Worm (Caenorhabditis elegans) whole organism, young adult: ENCODE data around the gene best-13.

Experiments
- C06A6.2 ChIP-seq: fragments of 200-800 bp; sonication (Bioruptor generic); conservative IDR thresholded peaks from 2 replicates; pipeline ENCODE4 v1.3.6; 2022; ENCODE audit warnings: missing genetic modification characterization, missing compliant biosample characterization
- D2030.7 ChIP-seq: fragments of 200-800 bp; sonication (Bioruptor generic); IDR thresholded peaks from 2 replicates; pipeline ENCODE4 v1.3.6; 2022; ENCODE audit warnings: missing genetic modification reagents, missing genetic modification characterization, missing compliant biosample characterization
- F33H1.4 ChIP-seq: fragments of 200-800 bp; sonication (Bioruptor generic); IDR thresholded peaks from 2 replicates; pipeline ENCODE4 v1.3.6; 2022; ENCODE audit warnings: missing genetic modification reagents, missing genetic modification characterization, missing compliant biosample characterization
- F37B4.10 ChIP-seq: fragments of 200-800 bp; sonication (Bioruptor generic); IDR thresholded peaks from 2 replicates; pipeline ENCODE4 v1.3.6; 2022; ENCODE audit warnings: missing genetic modification characterization, missing compliant biosample characterization
- F49E8.2 ChIP-seq: sonication (generic microtip); optimal IDR thresholded peaks from 3 replicates; lab custom pipeline; 2017; ENCODE audit warnings: missing genetic modification characterization, mild to moderate bottlenecking, missing compliant biosample characterization, antibody characterized with exemption, moderate library complexity; ENCODE audit not compliant: insufficient read depth
- F55B11.4 ChIP-seq: sonication (generic microtip); optimal IDR thresholded peaks from 2 replicates; lab custom pipeline; 2016; ENCODE audit warnings: missing compliant biosample characterization, missing genetic modification characterization, borderline replicate concordance; ENCODE audit not compliant: insufficient read depth
- F57A8.1 ChIP-seq: fragments of 200-800 bp; sonication (Bioruptor generic); optimal IDR thresholded peaks from 2 replicates; lab custom pipeline; 2018; ENCODE audit warnings: mild to moderate bottlenecking, missing genetic modification characterization, moderate library complexity, missing compliant biosample characterization
- K12H6.12 ChIP-seq: fragments of 200-800 bp; sonication (Bioruptor generic); optimal IDR thresholded peaks from 2 replicates; lab custom pipeline; 2018; ENCODE audit warnings: mild to moderate bottlenecking, missing genetic modification characterization, missing compliant biosample characterization
- Y53F4B.3 ChIP-seq: fragments of 200-800 bp; sonication (Bioruptor generic); IDR thresholded peaks from 2 replicates; pipeline ENCODE4 v1.3.6; 2022; ENCODE audit warnings: missing genetic modification reagents, missing genetic modification characterization, missing compliant biosample characterization
- Y53G8AR.9 ChIP-seq: fragments of 200-800 bp; sonication (Bioruptor generic); conservative IDR thresholded peaks from 2 replicates; pipeline ENCODE4 v1.3.6; 2022; ENCODE audit warnings: missing genetic modification reagents, missing genetic modification characterization, missing compliant biosample characterization
- Y56A3A.18 ChIP-seq: fragments of 200-800 bp; sonication (Bioruptor generic); IDR thresholded peaks from 2 replicates; pipeline ENCODE4 v1.3.6; 2022; ENCODE audit warnings: missing genetic modification reagents, missing genetic modification characterization, missing compliant biosample characterization
- Y67H2A.10 ChIP-seq: fragments of 200-800 bp; sonication (Bioruptor generic); conservative IDR thresholded peaks from 2 replicates; pipeline ENCODE4 v1.3.6; 2022; ENCODE audit warnings: missing genetic modification reagents, missing genetic modification characterization, missing compliant biosample characterization
- aptf-2 ChIP-seq: fragments of 200-800 bp; sonication (Bioruptor generic); conservative IDR thresholded peaks from 2 replicates; pipeline ENCODE4 v1.3.6; 2022; ENCODE audit warnings: missing genetic modification reagents, missing genetic modification characterization, missing compliant biosample characterization
- atf-7 ChIP-seq: sonication (generic microtip); optimal IDR thresholded peaks from 2 replicates; lab custom pipeline; 2017; ENCODE audit warnings: mild to moderate bottlenecking, missing genetic modification characterization, missing compliant biosample characterization
- attf-5 ChIP-seq: fragments of 200-800 bp; sonication (Bioruptor generic); optimal IDR thresholded peaks from 2 replicates; lab custom pipeline; 2018; ENCODE audit warnings: mild to moderate bottlenecking, missing genetic modification characterization, missing compliant biosample characterization
- cebp-1 ChIP-seq, 2 experiments: fragments of 200-800 bp in 1 of 2; sonication (Bioruptor generic) in 1 of 2; sonication (generic microtip) in 1 of 2; IDR thresholded peaks in 1 of 2; optimal IDR thresholded peaks in 1 of 2; 2 replicates each; pipeline versions ENCODE4 v1.3.6 to Lab custom; 2017 to 2022; ENCODE audit warnings: missing compliant biosample characterization in 2 of 2, missing genetic modification characterization in 2 of 2, mild to moderate bottlenecking in 1 of 2, missing genetic modification reagents in 1 of 2, moderate library complexity in 1 of 2
- cebp-2 ChIP-seq: fragments of 200-800 bp; sonication (Bioruptor generic); IDR thresholded peaks from 2 replicates; pipeline ENCODE4 v1.3.6; 2022; ENCODE audit warnings: missing genetic modification characterization, missing compliant biosample characterization
- ceh-27 ChIP-seq: fragments of 200-800 bp; sonication (Bioruptor generic); optimal IDR thresholded peaks from 2 replicates; lab custom pipeline; 2018; ENCODE audit warnings: mild to moderate bottlenecking, missing genetic modification characterization, moderate library complexity, missing compliant biosample characterization
- die-1 ChIP-seq: sonication (generic microtip); optimal IDR thresholded peaks from 2 replicates; lab custom pipeline; 2016; ENCODE audit warnings: missing genotype, mild to moderate bottlenecking, missing genetic modification characterization, missing compliant biosample characterization
- egl-18 ChIP-seq: fragments of 200-800 bp; sonication (Bioruptor generic); IDR thresholded peaks from 2 replicates; pipeline ENCODE4 v1.3.6; 2022; ENCODE audit warnings: missing genetic modification reagents, missing genetic modification characterization, missing compliant biosample characterization
- gei-17 ChIP-seq: fragments of 200-800 bp; sonication (Bioruptor generic); optimal IDR thresholded peaks from 2 replicates; lab custom pipeline; 2018; ENCODE audit warnings: mild to moderate bottlenecking, missing genetic modification characterization, missing compliant biosample characterization
- hsf-1 ChIP-seq: fragments of 200-800 bp; sonication (Bioruptor generic); IDR thresholded peaks from 2 replicates; pipeline ENCODE4 v1.3.6; 2022; ENCODE audit warnings: missing genetic modification reagents, missing genetic modification characterization, missing compliant biosample characterization
- let-607 ChIP-seq, 2 experiments: fragments of 200-800 bp in 1 of 2; sonication (Bioruptor generic) in 1 of 2; sonication (generic microtip) in 1 of 2; optimal IDR thresholded peaks; 2 replicates each; lab custom pipeline; 2016 to 2018; ENCODE audit warnings: mild to moderate bottlenecking in 2 of 2, missing compliant biosample characterization in 2 of 2, missing genetic modification characterization in 2 of 2, moderate library complexity in 2 of 2, missing genotype in 1 of 2
- lir-1 ChIP-seq: fragments of 200-800 bp; sonication (Bioruptor generic); conservative IDR thresholded peaks from 2 replicates; pipeline ENCODE4 v1.3.6; 2022; ENCODE audit warnings: missing genetic modification reagents, missing genetic modification characterization, missing compliant biosample characterization
- madf-10 ChIP-seq: sonication (generic microtip); optimal IDR thresholded peaks from 2 replicates; lab custom pipeline; 2016; ENCODE audit warnings: mild to moderate bottlenecking, missing genetic modification characterization, missing compliant biosample characterization
- mel-28 ChIP-seq: sonication (generic microtip); optimal IDR thresholded peaks from 2 replicates; lab custom pipeline; 2016; ENCODE audit warnings: borderline replicate concordance, mild to moderate bottlenecking, missing genetic modification characterization, missing compliant biosample characterization
- nfya-1 ChIP-seq: sonication (generic microtip); optimal IDR thresholded peaks from 2 replicates; lab custom pipeline; 2017; ENCODE audit warnings: antibody characterized with exemption, missing compliant biosample characterization, missing genetic modification characterization, borderline replicate concordance; ENCODE audit not compliant: insufficient read depth
- nfyb-1 ChIP-seq: fragments of 200-800 bp; sonication (Bioruptor generic); IDR thresholded peaks from 2 replicates; pipeline ENCODE4 v1.3.6; 2022; ENCODE audit warnings: missing genetic modification reagents, missing genetic modification characterization, missing compliant biosample characterization
- pha-4 ChIP-seq: fragments of 150-350 bp; sonication (generic microtip); optimal IDR thresholded peaks from 2 replicates; lab custom pipeline; 2014; ENCODE audit warnings: missing biosample characterization, missing genetic modification reagents, missing genetic modification characterization
- rec-8 ChIP-seq, 2 experiments: sonication (generic microtip); optimal IDR thresholded peaks; 2 replicates each; lab custom pipeline; 2016; ENCODE audit warnings: mild to moderate bottlenecking in 2 of 2, missing genetic modification characterization in 2 of 2, missing genetic modification reagents in 2 of 2, missing genotype in 2 of 2, missing biosample characterization in 1 of 2, missing compliant biosample characterization in 1 of 2, moderate library complexity in 1 of 2
- repo-1 ChIP-seq: sonication (generic microtip); optimal IDR thresholded peaks from 2 replicates; lab custom pipeline; 2017; ENCODE audit warnings: mild to moderate bottlenecking, missing genetic modification characterization, missing compliant biosample characterization
- sdz-38 ChIP-seq: sonication (generic microtip); optimal IDR thresholded peaks from 2 replicates; lab custom pipeline; 2016; ENCODE audit warnings: missing genotype, missing genetic modification characterization, missing compliant biosample characterization
- sea-2 ChIP-seq: fragments of 200-800 bp; sonication (Bioruptor generic); IDR thresholded peaks from 2 replicates; pipeline ENCODE4 v1.3.6; 2022; ENCODE audit warnings: missing genetic modification characterization, missing compliant biosample characterization
- snpc-3.4 ChIP-seq: sonication (generic microtip); optimal IDR thresholded peaks from 2 replicates; lab custom pipeline; 2017; ENCODE audit warnings: missing genetic modification characterization, mild to moderate bottlenecking, missing compliant biosample characterization, antibody characterized with exemption, moderate library complexity, missing genotype, missing genetic modification reagents
- snpc-4 ChIP-seq, 5 experiments: fragments of 150-350 bp in 1 of 5; sonication (generic microtip) in 4 of 5; optimal IDR thresholded peaks; 2 replicates each; lab custom pipeline; 2014 to 2018; ENCODE audit warnings: missing genetic modification characterization in 5 of 5, missing biosample characterization in 3 of 5, antibody characterized with exemption in 2 of 5, mild to moderate bottlenecking in 2 of 5, missing compliant biosample characterization in 2 of 5, missing genotype in 2 of 5, moderate library complexity in 2 of 5, missing genetic modification reagents in 1 of 5
- unc-62 ChIP-seq: fragments of 150-350 bp; optimal IDR thresholded peaks from 2 replicates; lab custom pipeline; 2014; ENCODE audit warnings: missing biosample characterization, missing genetic modification reagents, missing genetic modification characterization
- zfh-2 ChIP-seq: fragments of 200-800 bp; sonication (Bioruptor generic); conservative IDR thresholded peaks from 2 replicates; pipeline ENCODE4 v1.3.6; 2022; ENCODE audit warnings: missing genetic modification reagents, missing genetic modification characterization, missing compliant biosample characterization
- ztf-22 ChIP-seq: fragments of 200-800 bp; sonication (Bioruptor generic); optimal IDR thresholded peaks from 2 replicates; lab custom pipeline; 2018; ENCODE audit warnings: mild to moderate bottlenecking, missing genetic modification characterization, moderate library complexity, missing compliant biosample characterization

The best-13 gene

ce11 chrIV:9867915-9868314 is 35.8 kb upstream of the best-13 start (continued):
- TF ChIP-seq F55B11.4 (tag; lab: Kevin White, UChicago) (no peak), D2030.7 (GFP tag; lab: Robert Waterston, UW) (no peak), C06A6.2 (GFP tag; lab: Robert Waterston, UW) (0 out of 2 replicates have a peak, but pooled peaks have one; percentile 19), mel-28 (tag; lab: Kevin White, UChicago) (no peak), cebp-1 (GFP tag; IDR thresholded peaks at IDR 0.05; lab: Robert Waterston, UW) (no peak), cebp-1 (tag; optimal IDR thresholded peaks at IDR 0.05; lab: Kevin White, UChicago) (peak; percentile 27), die-1 (tag; lab: Kevin White, UChicago) (peak; percentile 55), K12H6.12 (no peak), F57A8.1 (no peak), nfya-1 (tag; lab: Kevin White, UChicago) (no peak), sdz-38 (no peak), repo-1 (tag; lab: Kevin White, UChicago) (no peak), egl-18 (GFP tag; lab: Robert Waterston, UW) (no peak), rec-8 (tag; optimal IDR thresholded peaks at IDR 0.05; lab: Kevin White, UChicago) (no peak), Y53F4B.3 (GFP tag; lab: Robert Waterston, UW) (no peak), F33H1.4 (no peak), lir-1 (no peak), ceh-27 (GFP tag; lab: Kevin White, UChicago) (peak; percentile 6), unc-62 (GFP tag; lab: Kevin White, UChicago) (no peak), madf-10 (tag; lab: Kevin White, UChicago) (no peak), F49E8.2 (tag; lab: Kevin White, UChicago) (no peak), snpc-4 (GFP tag; optimal IDR thresholded peaks at IDR 0.05; lab: Kevin White, UChicago) (no peak), snpc-4 (tag; optimal IDR thresholded peaks at IDR 0.05; lab: Kevin White, UChicago) (no peak), attf-5 (GFP tag; lab: Kevin White, UChicago) (no peak), aptf-2 (no peak), F37B4.10 (GFP tag; lab: Robert Waterston, UW) (no peak), hsf-1 (GFP tag; lab: Robert Waterston, UW) (peak; percentile 76), zfh-2 (GFP tag; lab: Robert Waterston, UW) (no peak), Y53G8AR.9 (GFP tag; lab: Robert Waterston, UW) (no peak), gei-17 (GFP tag; lab: Kevin White, UChicago) (no peak)

- TF ChIP-seq pha-4 (tag; lab: Kevin White, UChicago) = peak; percentile 38
- TF ChIP-seq atf-7 = no peak
- no peak for TF ChIP-seq sea-2 (GFP tag; lab: Robert Waterston, UW)
- TF ChIP-seq, all 124 proteins: peak for 1
Measured at ce11 chrIV:9869344-9869743, 34.4 kb upstream of the best-13 start.

- TF ChIP-seq sdz-38 (no peak), let-607 (tag; optimal IDR thresholded peaks at IDR 0.05; lab: Kevin White, UChicago) (no peak), Y56A3A.18 (GFP tag; lab: Robert Waterston, UW) (no peak), snpc-3.4 (tag; lab: Kevin White, UChicago) (no peak), cebp-2 (no peak), ztf-22 (GFP tag; lab: Kevin White, UChicago) (no peak), Y67H2A.10 (GFP tag; lab: Robert Waterston, UW) (no peak), nfyb-1 (GFP tag; lab: Robert Waterston, UW) (no peak)
Measured at ce11 chrIV:9872210-9872609, 31.5 kb upstream of the best-13 start.
